Worm (Caenorhabditis elegans): Measurements from ENCODE around the gene M04C3.1.

DNA sequence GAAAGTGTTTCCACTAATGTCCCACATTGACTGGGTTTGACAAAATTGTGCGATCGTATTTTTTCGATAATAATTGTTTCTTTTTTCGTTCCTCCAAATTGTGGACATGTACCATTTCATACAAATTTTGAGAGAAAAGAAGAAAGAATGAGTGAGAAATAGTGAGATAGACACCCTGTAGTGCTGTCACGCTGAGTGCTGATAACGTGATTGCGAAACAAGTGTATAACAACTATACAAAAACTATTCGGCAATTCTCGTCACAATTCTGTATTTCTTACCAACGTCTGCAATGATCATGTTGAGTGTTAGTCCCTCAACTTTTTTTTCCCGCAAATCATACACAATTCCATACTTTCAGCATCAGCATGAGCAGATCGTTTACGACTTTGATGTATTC, 9.1 kb downstream of the M04C3.1 start, which contains the start of gene C25F9.14:
- TF ChIP-seq hmbx-1 (tag; optimal IDR thresholded peaks at IDR 0.05) (no peak), flt-1 (GFP tag; IDR thresholded peaks at IDR 0.05) (no peak), sea-1 (GFP tag; conservative IDR thresholded peaks at IDR 0.05) (no peak), ama-1 (optimal IDR thresholded peaks at IDR 0.05) (no peak), hnd-1 (tag; optimal IDR thresholded peaks at IDR 0.05) (no peak), scrt-1 (GFP tag; IDR thresholded peaks at IDR 0.05) (no peak), tbx-11 (GFP tag; IDR thresholded peaks at IDR 0.05) (no peak), B0310.2 (tag; optimal IDR thresholded peaks at IDR 0.05) (no peak), ceh-36 (tag; optimal IDR thresholded peaks at IDR 0.05) (no peak)
